Fruit fly (Drosophila melanogaster): Measurements from ENCODE around the gene Fbxl4.

DNA sequence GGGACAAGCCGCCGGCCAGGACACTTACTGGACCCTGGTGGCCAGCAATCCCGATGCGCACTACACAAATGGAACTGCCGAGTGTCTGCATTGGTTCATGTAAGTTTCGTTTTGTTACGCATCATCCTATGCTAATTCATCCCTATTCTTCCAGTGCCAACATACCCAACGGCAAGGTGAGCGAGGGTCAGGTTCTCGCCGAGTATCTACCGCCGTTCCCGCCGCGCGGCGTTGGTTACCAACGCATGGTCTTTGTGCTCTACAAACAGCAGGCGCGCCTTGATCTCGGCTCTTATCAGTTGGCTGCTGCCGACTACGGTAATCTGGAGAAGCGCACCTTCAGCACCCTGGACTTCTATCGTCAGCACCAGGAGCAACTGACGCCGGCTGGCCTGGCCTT, 10.7 kb downstream of the Fbxl4 start:
- no peak for TF ChIP-seq psq (optimal IDR thresholded peaks at IDR 0.05)
- TF ChIP-seq h (optimal IDR thresholded peaks at IDR 0.05): no peak
- TF ChIP-seq insv (optimal IDR thresholded peaks at IDR 0.05): no peak

Measured in Kc167 (cell line).